Worm (Caenorhabditis elegans) whole organism, L3 larva: ENCODE measurements around the gene Y55F3BL.4.

Experiments
- R02D3.7 ChIP-seq: fragments of 150-350 bp; optimal IDR thresholded peaks from 2 replicates; lab custom pipeline; 2014; ENCODE audit warnings: missing biosample characterization, missing genetic modification characterization
- ZK546.5 ChIP-seq: sonication (generic microtip); optimal IDR thresholded peaks from 2 replicates; lab custom pipeline; 2017; ENCODE audit warnings: missing biosample characterization, missing genetic modification characterization
- aly-2 ChIP-seq: fragments of 150-350 bp; optimal IDR thresholded peaks from 2 replicates; lab custom pipeline; 2014; ENCODE audit warnings: missing biosample characterization, missing genetic modification characterization
- ceh-28 ChIP-seq: fragments of 150-350 bp; optimal IDR thresholded peaks from 2 replicates; lab custom pipeline; 2014; ENCODE audit warnings: missing biosample characterization, missing genetic modification reagents, missing genetic modification characterization
- ceh-82 ChIP-seq: fragments of 150-350 bp; optimal IDR thresholded peaks from 2 replicates; lab custom pipeline; 2014; ENCODE audit warnings: missing biosample characterization, missing genetic modification characterization
- ceh-9 ChIP-seq: sonication (generic microtip); optimal IDR thresholded peaks from 2 replicates; lab custom pipeline; 2018; ENCODE audit warnings: missing biosample characterization, missing genetic modification characterization
- daf-12 ChIP-seq: fragments of 150-350 bp; optimal IDR thresholded peaks from 2 replicates; lab custom pipeline; 2014; ENCODE audit warnings: missing biosample characterization, missing genetic modification reagents, missing genetic modification characterization
- egl-27 ChIP-seq: sonication (generic microtip); optimal IDR thresholded peaks from 4 replicates; lab custom pipeline; 2017; ENCODE audit warnings: missing biosample characterization, missing genetic modification reagents, missing genetic modification characterization
- elt-1 ChIP-seq: fragments of 150-350 bp; optimal IDR thresholded peaks from 2 replicates; lab custom pipeline; 2014; ENCODE audit warnings: missing biosample characterization, missing genetic modification characterization
- elt-2 ChIP-seq: sonication (generic microtip); optimal IDR thresholded peaks from 2 replicates; lab custom pipeline; 2016; ENCODE audit warnings: missing genetic modification reagents, mild to moderate bottlenecking, missing genetic modification characterization, missing compliant biosample characterization
- eor-1 ChIP-seq, 2 experiments: fragments of 150-350 bp; optimal IDR thresholded peaks; 2 replicates each; lab custom pipeline; 2014 to 2018; ENCODE audit warnings: missing biosample characterization in 2 of 2, missing genetic modification characterization in 2 of 2
- fkh-10 ChIP-seq: sonication (generic microtip); optimal IDR thresholded peaks from 2 replicates; lab custom pipeline; 2017; ENCODE audit warnings: missing biosample characterization, missing genetic modification reagents, missing genetic modification characterization
- fkh-2 ChIP-seq: fragments of 150-350 bp; optimal IDR thresholded peaks from 2 replicates; lab custom pipeline; 2014; ENCODE audit warnings: missing biosample characterization, missing genetic modification reagents, missing genetic modification characterization
- fos-1 ChIP-seq: fragments of 150-350 bp; optimal IDR thresholded peaks from 2 replicates; lab custom pipeline; 2014; ENCODE audit warnings: missing biosample characterization, missing genetic modification characterization
- hmg-11 ChIP-seq: sonication (generic microtip); optimal IDR thresholded peaks from 2 replicates; lab custom pipeline; 2016; ENCODE audit warnings: missing genetic modification characterization, missing compliant biosample characterization
- lin-15B ChIP-seq: fragments of 150-350 bp; optimal IDR thresholded peaks from 2 replicates; lab custom pipeline; 2014; ENCODE audit warnings: missing biosample characterization, missing genetic modification characterization
- lin-39 ChIP-seq: fragments of 150-350 bp; optimal IDR thresholded peaks from 2 replicates; lab custom pipeline; 2018; ENCODE audit warnings: missing biosample characterization, missing genetic modification reagents, missing genetic modification characterization
- lsy-12 ChIP-seq: sonication (generic microtip); optimal IDR thresholded peaks from 2 replicates; lab custom pipeline; 2016; ENCODE audit warnings: mild to moderate bottlenecking, missing genetic modification characterization, missing compliant biosample characterization
- mml-1 ChIP-seq: fragments of 150-350 bp; sonication (generic microtip); optimal IDR thresholded peaks from 3 replicates; lab custom pipeline; 2014; ENCODE audit warnings: missing biosample characterization, missing genetic modification characterization
- nfya-1 ChIP-seq: sonication (generic microtip); optimal IDR thresholded peaks from 2 replicates; lab custom pipeline; 2017; ENCODE audit warnings: missing genetic modification characterization, mild to moderate bottlenecking, missing compliant biosample characterization, antibody characterized with exemption, moderate library complexity; ENCODE audit not compliant: insufficient read depth
- nhr-23 ChIP-seq: fragments of 150-350 bp; optimal IDR thresholded peaks from 2 replicates; lab custom pipeline; 2014; ENCODE audit warnings: missing biosample characterization, missing genetic modification reagents, missing genetic modification characterization
- nhr-237 ChIP-seq: fragments of 150-350 bp; optimal IDR thresholded peaks from 2 replicates; lab custom pipeline; 2014; ENCODE audit warnings: missing biosample characterization, missing genetic modification characterization
- nhr-25 ChIP-seq: sonication (generic microtip); optimal IDR thresholded peaks from 2 replicates; lab custom pipeline; 2017; ENCODE audit warnings: missing biosample characterization, missing genetic modification characterization
- nhr-28 ChIP-seq: fragments of 150-350 bp; optimal IDR thresholded peaks from 2 replicates; lab custom pipeline; 2014; ENCODE audit warnings: missing biosample characterization, missing genetic modification characterization
- nhr-67 ChIP-seq: fragments of 150-350 bp; optimal IDR thresholded peaks from 2 replicates; lab custom pipeline; 2014; ENCODE audit warnings: missing biosample characterization, missing genetic modification characterization
- nhr-77 ChIP-seq: fragments of 150-350 bp; optimal IDR thresholded peaks from 2 replicates; lab custom pipeline; 2014; ENCODE audit warnings: missing biosample characterization, missing genetic modification characterization
- pha-4 ChIP-seq: fragments of 150-350 bp; optimal IDR thresholded peaks from 2 replicates; lab custom pipeline; 2014; ENCODE audit warnings: missing biosample characterization, missing genetic modification reagents, missing genetic modification characterization
- sea-2 ChIP-seq: fragments of 150-350 bp; sonication (generic microtip); optimal IDR thresholded peaks from 4 replicates; lab custom pipeline; 2014; ENCODE audit warnings: missing biosample characterization, missing genetic modification reagents, missing genetic modification characterization
- snpc-4 ChIP-seq: fragments of 150-350 bp; optimal IDR thresholded peaks from 2 replicates; lab custom pipeline; 2014; ENCODE audit warnings: missing biosample characterization, missing genetic modification characterization
- tbx-2 ChIP-seq: sonication (generic microtip); optimal IDR thresholded peaks from 2 replicates; lab custom pipeline; 2016; ENCODE audit warnings: mild to moderate bottlenecking, missing genetic modification characterization, missing compliant biosample characterization
- unc-39 ChIP-seq: sonication (generic microtip); optimal IDR thresholded peaks from 4 replicates; lab custom pipeline; 2017; ENCODE audit warnings: missing biosample characterization, missing genetic modification characterization
- ztf-11 ChIP-seq: fragments of 150-350 bp; optimal IDR thresholded peaks from 2 replicates; lab custom pipeline; 2014; ENCODE audit warnings: missing biosample characterization, missing genetic modification characterization
- ztf-4 ChIP-seq: fragments of 150-350 bp; optimal IDR thresholded peaks from 2 replicates; lab custom pipeline; 2014; ENCODE audit warnings: missing biosample characterization, missing genetic modification characterization

Gene Y55F3BL.4

DNA sequence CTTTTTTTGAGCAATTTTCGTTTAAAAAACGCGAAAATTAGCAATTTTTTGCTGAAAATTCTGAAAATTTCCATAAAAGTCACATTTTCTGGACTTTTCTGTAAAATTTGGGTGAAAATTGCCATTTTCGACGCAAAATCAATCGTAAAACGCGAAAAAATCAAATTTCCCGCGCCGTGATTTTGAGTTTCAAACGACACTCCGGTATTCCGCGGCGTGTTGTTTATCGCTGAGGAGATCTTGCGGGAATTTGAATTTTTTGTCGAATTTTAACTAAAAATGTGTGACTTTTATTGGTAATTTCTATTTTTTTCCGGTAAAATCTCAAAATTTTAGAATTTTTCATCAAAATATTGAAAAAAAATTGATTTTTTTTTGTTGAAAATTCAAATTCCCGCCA is 3.7 kb upstream of the Y55F3BL.4 start:
- TF ChIP-seq nhr-25 (no peak), ztf-11 (no peak), daf-12 (no peak), elt-2 (tag; lab: Kevin White, UChicago) (no peak), mml-1 (no peak), tbx-2 (tag; lab: Kevin White, UChicago) (no peak), ceh-82 (no peak), lin-39 (tag; lab: Kevin White, UChicago) (no peak), ceh-9 (tag; lab: Kevin White, UChicago) (no peak), nfya-1 (no peak), ceh-28 (no peak), fkh-2 (tag; lab: Kevin White, UChicago) (no peak), aly-2 (no peak), nhr-28 (tag; lab: Kevin White, UChicago) (no peak), egl-27 (tag; lab: Kevin White, UChicago) (no peak)
- TF ChIP-seq, all 47 proteins: peak for 0

DNA sequence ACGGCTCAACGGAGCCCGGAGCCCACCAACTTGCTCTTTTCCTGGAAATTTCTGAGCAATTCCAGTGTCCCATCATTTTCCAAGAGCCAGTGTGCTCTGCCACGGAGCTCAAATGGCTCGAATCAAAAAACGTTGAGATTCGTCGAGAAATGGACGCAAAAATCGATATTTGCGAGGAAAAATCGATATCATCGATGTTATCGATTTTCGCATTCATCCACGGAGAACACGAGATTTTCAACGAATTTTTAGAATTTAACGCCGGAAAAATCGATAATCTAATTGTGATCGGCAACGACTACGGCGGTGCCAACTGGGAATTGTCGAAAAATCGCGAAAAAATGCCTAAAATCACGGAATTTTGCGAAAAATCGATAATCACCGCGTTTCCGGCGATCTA is 791 bp downstream of the Y55F3BL.4 start:
- TF ChIP-seq pha-4 (no peak), nhr-25 (no peak), lsy-12 (tag; lab: Kevin White, UChicago) (no peak), mml-1 (no peak), ceh-28 (peak; percentile 70), fkh-10 (GFP tag; lab: Kevin White, UChicago) (no peak), hmg-11 (no peak)

DNA sequence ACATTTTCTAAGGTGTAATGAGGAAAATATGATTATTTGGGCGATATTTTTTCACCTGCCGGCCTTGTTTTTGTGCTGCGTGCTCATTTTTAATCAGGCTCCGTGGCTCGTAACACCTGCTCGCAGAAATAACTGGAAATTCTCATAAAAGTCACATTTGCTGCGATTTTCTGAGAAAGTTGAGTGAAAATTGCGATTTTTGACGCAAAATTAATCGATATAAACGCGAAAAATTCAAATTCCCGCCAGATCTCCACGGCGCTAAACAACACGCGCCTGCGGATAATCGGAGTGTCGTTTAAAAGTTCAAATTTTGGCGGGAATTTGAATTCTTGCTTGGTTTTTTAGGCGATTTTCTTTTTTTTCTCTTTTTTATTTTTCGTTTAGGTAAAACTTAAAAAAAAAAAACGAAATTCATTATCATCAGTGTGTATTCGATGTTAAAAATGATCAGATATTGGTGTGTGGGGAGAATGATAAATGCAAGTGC is 2.2 kb downstream of the Y55F3BL.4 start, which contains the start of gene Y55F3BL.6:
Gene Y55F3BL.6 (minus strand): TSS at position 51 of the 490 bp plus-strand sequence.
- TF ChIP-seq lin-15B (tag; lab: Kevin White, UChicago): peak; percentile 14
- no peak for TF ChIP-seq nhr-237 (tag; lab: Kevin White, UChicago)

DNA sequence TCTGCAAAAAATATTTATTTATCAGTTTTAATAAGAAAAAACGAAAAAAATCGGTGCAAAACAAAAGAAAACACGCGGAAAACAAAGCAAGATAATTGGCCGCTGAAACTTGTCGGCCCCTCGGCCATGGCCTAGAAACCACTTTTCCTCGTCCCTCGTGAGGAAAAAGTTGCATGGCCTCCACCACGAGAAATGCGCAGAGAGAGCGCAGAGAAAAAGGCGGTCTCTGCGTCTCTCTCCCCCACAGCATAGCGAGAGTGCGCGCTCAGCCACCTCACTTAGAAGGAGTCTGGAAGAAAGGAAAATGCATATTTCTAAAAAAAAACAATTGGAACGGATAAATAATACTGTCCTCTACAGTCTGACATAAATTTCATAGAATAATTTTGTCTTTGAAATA is 8.4 kb downstream of the Y55F3BL.4 start:
- peak; percentile 43 for TF ChIP-seq lin-15B (tag; lab: Kevin White, UChicago)

DNA sequence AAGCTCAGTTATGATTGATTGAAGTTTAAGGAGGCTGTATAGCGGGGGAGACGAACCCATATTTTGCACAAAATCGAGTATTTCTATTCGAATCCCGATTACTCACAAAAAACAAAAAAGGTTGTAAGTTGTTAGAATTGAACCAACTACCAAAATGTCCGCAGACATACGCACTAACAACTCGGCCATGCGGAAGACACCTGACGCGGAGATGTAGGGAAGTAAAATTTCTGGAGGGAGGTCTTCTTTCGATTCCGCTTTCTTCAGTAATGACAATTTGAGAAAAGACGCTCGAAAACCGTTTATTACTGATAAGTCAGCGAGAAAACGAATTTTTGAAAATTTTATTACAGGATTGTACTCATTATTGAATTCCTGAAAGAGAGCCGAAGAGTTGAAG is 13.0 kb downstream of the Y55F3BL.4 start:
- TF ChIP-seq nhr-77 (tag; lab: Kevin White, UChicago) (no peak), hmg-11 (no peak), pha-4 (no peak), snpc-4 (tag; lab: Kevin White, UChicago) (no peak)

DNA sequence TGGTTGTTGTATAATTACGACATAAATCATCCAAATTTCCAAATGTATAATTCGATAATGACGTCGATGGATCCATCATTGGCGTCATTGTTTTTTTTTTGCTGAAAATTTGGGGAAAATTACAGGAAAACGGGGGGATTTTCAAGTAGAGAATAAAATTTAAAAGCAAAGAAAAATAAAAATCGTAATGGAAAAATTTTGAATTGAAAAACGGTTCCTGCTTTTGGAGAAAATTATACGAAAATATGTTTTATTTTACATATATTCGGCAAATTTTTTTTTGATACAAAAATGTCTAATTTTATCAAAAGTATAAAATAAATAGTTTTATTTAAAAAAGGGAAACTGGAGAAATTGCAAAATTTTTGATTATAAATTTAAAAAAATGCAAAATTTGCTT is 20.0 kb downstream of the Y55F3BL.4 start, which contains the start of gene zipt-15:
Gene zipt-15 (minus strand): TSS at position 101 of the 400 bp plus-strand sequence.
- TF ChIP-seq R02D3.7 (tag; lab: Kevin White, UChicago) (no peak), ZK546.5 (tag; lab: Kevin White, UChicago) (no peak), sea-2 (GFP tag; lab: Kevin White, UChicago) (no peak), snpc-4 (tag; lab: Kevin White, UChicago) (no peak)

DNA sequence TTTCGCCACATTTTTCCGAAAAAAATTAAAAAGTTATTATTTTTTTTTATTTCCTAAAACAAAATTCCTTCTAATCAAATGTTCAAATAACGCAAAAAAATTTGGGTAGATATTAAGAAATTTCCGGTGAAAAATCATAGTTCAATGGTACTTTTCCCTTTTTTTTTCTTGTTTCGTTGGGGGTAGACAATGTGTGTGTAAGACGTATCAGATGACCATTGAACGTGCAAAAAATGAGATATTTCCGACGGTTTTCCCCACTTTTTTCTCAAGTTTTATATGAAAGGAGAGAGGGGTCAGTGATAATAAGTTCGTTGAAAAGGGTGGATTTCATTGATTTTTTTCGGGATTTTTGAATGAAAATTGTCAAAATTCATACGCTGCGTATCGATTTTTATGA is 21.2 kb downstream of the Y55F3BL.4 start:
- no peak for TF ChIP-seq eor-1 (tag; optimal IDR thresholded peaks at IDR 0.05; lab: Kevin White, UChicago)

DNA sequence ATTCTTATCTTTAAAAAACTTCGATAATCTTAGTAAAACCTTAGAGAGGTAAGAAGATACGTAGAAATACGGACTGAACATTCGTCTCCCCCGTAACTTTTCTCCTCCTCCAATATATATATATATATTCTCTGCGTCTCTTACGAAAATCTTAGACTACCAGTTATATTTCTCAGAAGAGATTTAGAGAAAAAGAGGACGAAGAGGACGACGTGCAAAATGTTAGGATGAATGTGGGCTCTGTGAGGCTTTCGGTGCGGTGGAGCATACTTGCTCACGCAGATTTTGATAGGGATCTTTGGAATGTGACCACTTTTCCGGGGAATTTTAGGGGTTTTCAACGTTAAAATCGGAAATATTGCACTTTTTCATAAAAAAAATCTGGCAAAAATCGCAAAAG is 23.5 kb downstream of the Y55F3BL.4 start:
- no peak for TF ChIP-seq nhr-28 (tag; lab: Kevin White, UChicago)
- TF ChIP-seq ztf-4 (tag; lab: Kevin White, UChicago): no peak
- TF ChIP-seq fos-1: no peak
- peak; percentile 81 for TF ChIP-seq pha-4
- TF ChIP-seq ZK546.5 (tag; lab: Kevin White, UChicago): no peak
- peak; percentile 68 for TF ChIP-seq elt-1 (tag; lab: Kevin White, UChicago)
- TF ChIP-seq lin-39 (tag; lab: Kevin White, UChicago): peak; percentile 66
- TF ChIP-seq nhr-23 (tag; lab: Kevin White, UChicago): peak; percentile 49
- TF ChIP-seq nhr-67 (tag; lab: Kevin White, UChicago): no peak
- TF ChIP-seq nhr-25: no peak
- TF ChIP-seq ztf-11: no peak
- TF ChIP-seq eor-1 (tag; optimal IDR thresholded peaks at IDR 0.05; lab: Kevin White, UChicago): peak in 1 of 2 experiments; percentile 54
- TF ChIP-seq unc-39: no peak
- peak; percentile 95 for TF ChIP-seq lin-15B (tag; lab: Kevin White, UChicago)
- TF ChIP-seq ceh-28: peak; percentile 51
- TF ChIP-seq nfya-1: peak; percentile 88
- no peak for TF ChIP-seq fkh-2 (tag; lab: Kevin White, UChicago)
- no peak for TF ChIP-seq mml-1
- peak; percentile 28 for TF ChIP-seq R02D3.7 (tag; lab: Kevin White, UChicago)
- peak; percentile 63 for TF ChIP-seq snpc-4 (tag; lab: Kevin White, UChicago)
- TF ChIP-seq tbx-2 (tag; lab: Kevin White, UChicago): no peak
- peak; percentile 85 for TF ChIP-seq hmg-11
- peak; percentile 10 for TF ChIP-seq fkh-10 (GFP tag; lab: Kevin White, UChicago)
